Worm (Caenorhabditis elegans): Measurements from ENCODE around the gene Y69H2.9.

- TF ChIP-seq ref-1 (GFP tag; conservative IDR thresholded peaks at IDR 0.05) (peak; percentile 50; the same call in 1 of the 2 replicates), ztf-29 (GFP tag; IDR thresholded peaks at IDR 0.05) (no peak), tab-1 (GFP tag; IDR thresholded peaks at IDR 0.05) (peak; percentile 46; the same call in 1 of the 2 replicates), flt-1 (GFP tag; IDR thresholded peaks at IDR 0.05) (no peak), cog-1 (tag; optimal IDR thresholded peaks at IDR 0.05) (no peak), ztf-23 (GFP tag; IDR thresholded peaks at IDR 0.05) (no peak), T22C8.4 (GFP tag; IDR thresholded peaks at IDR 0.05) (no peak), med-1 (GFP tag; optimal IDR thresholded peaks at IDR 0.05; ENCODE audit: insufficient read depth) (no peak), klf-2 (GFP tag; conservative IDR thresholded peaks at IDR 0.05) (no peak)
Measured at ce11 chrV:18719412-18719811, 18.1 kb downstream of the Y69H2.9 start.
